Fruit fly (Drosophila melanogaster): ENCODE data around the gene CG12795.

CG12795 gene

DNA sequence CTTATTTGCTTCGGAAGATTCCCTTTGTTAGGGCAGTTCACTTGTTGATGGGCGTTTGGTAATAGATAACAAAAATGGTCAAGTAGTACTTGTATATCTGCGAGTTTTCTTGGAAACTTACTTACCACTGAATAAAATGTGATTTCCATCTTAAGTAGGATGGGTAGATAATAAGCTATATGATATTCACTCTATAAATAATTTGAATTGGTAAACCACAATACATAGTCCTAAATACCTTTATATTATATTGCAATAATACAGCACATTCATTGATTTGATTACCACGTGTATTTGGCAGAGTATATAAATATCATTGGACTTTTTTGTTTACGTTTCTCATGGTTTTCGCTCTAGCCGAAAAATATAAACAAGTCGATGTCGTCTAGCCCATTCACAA, 23.7 kb downstream of the CG12795 start (continued):
- no peak for TF ChIP-seq sna (GFP tag; IDR thresholded peaks at IDR 0.05; ENCODE audit: partially characterized antibody)
- TF ChIP-seq CG6854 (GFP tag; optimal IDR thresholded peaks at IDR 0.05): peak; percentile 3
- no peak for TF ChIP-seq CG12236 (GFP tag; optimal IDR thresholded peaks at IDR 0.05)
- no peak for TF ChIP-seq chm (GFP tag; IDR thresholded peaks at IDR 0.05)
- TF ChIP-seq ftz-f1 (GFP tag; optimal IDR thresholded peaks at IDR 0.05): no peak
- TF ChIP-seq CG1529 (GFP tag; optimal IDR thresholded peaks at IDR 0.05): no peak
- no peak for TF ChIP-seq Elba2 (GFP tag; optimal IDR thresholded peaks at IDR 0.05)
- TF ChIP-seq CG12299 (tag; optimal IDR thresholded peaks at IDR 0.05): no peak
- TF ChIP-seq ac (GFP tag; optimal IDR thresholded peaks at IDR 0.05): no peak
- no peak for TF ChIP-seq CG8089 (GFP tag; optimal IDR thresholded peaks at IDR 0.05)
- no peak for TF ChIP-seq Lhr (GFP tag; optimal IDR thresholded peaks at IDR 0.05)
- peak; percentile 64 for TF ChIP-seq tap (tag; optimal IDR thresholded peaks at IDR 0.05)
- no peak for TF ChIP-seq toy (GFP tag; IDR thresholded peaks at IDR 0.05)
- TF ChIP-seq Sox100B (GFP tag; optimal IDR thresholded peaks at IDR 0.05): peak; percentile 77
- peak; percentile 77 for TF ChIP-seq CG11504 (tag; optimal IDR thresholded peaks at IDR 0.05)
- TF ChIP-seq CG42726 (GFP tag; IDR thresholded peaks at IDR 0.05; ENCODE audit: partially characterized antibody): no peak
- TF ChIP-seq CG9797 (GFP tag; optimal IDR thresholded peaks at IDR 0.05): no peak
- no peak for TF ChIP-seq CG14965 (GFP tag; optimal IDR thresholded peaks at IDR 0.05; ENCODE audit: borderline replicate concordance)
- no peak for TF ChIP-seq CG16813 (GFP tag; IDR thresholded peaks at IDR 0.05; ENCODE audit: partially characterized antibody)
- TF ChIP-seq cg (GFP tag; optimal IDR thresholded peaks at IDR 0.05): no peak
- peak; percentile 82 for TF ChIP-seq CG18619 (GFP tag; optimal IDR thresholded peaks at IDR 0.05)
- peak; percentile 35; the same call in 1 of the 2 replicates for TF ChIP-seq CG4730 (GFP tag; IDR thresholded peaks at IDR 0.05)
- peak; percentile 48 for TF ChIP-seq CG10274 (GFP tag; optimal IDR thresholded peaks at IDR 0.05)
- peak; percentile 57 for TF ChIP-seq Abd-B (GFP tag; optimal IDR thresholded peaks at IDR 0.05)
- TF ChIP-seq CG34422 (GFP tag; IDR thresholded peaks at IDR 0.05): peak; percentile 81
- TF ChIP-seq Atf3 (GFP tag; optimal IDR thresholded peaks at IDR 0.05): no peak
- TF ChIP-seq CrebB (tag; optimal IDR thresholded peaks at IDR 0.05): no peak
- TF ChIP-seq H2.0 (GFP tag; IDR thresholded peaks at IDR 0.05): no peak; the same call in 1 of the 2 replicates
- TF ChIP-seq ssp (GFP tag; IDR thresholded peaks at IDR 0.05): 0 out of 2 replicates have a peak, but pooled peaks have one; percentile 25
- TF ChIP-seq CG11247 (GFP tag; IDR thresholded peaks at IDR 0.05): no peak
- peak; percentile 52 for TF ChIP-seq CG3847 (GFP tag; IDR thresholded peaks at IDR 0.05)
- TF ChIP-seq Atf-2 (GFP tag; optimal IDR thresholded peaks at IDR 0.05): no peak
- no peak for TF ChIP-seq MBD-R2 (GFP tag; IDR thresholded peaks at IDR 0.05)
- TF ChIP-seq CG6175 (GFP tag; IDR thresholded peaks at IDR 0.05): no peak
- TF ChIP-seq CG4707 (GFP tag; optimal IDR thresholded peaks at IDR 0.05): no peak
- no peak for TF ChIP-seq CTCF (GFP tag; optimal IDR thresholded peaks at IDR 0.05)
- no peak for TF ChIP-seq Optix (GFP tag; IDR thresholded peaks at IDR 0.05)
- TF ChIP-seq vvl (GFP tag; IDR thresholded peaks at IDR 0.05): peak; percentile 44
- peak; percentile 80 for TF ChIP-seq CG15269 (tag; optimal IDR thresholded peaks at IDR 0.05)
- peak; percentile 66 for TF ChIP-seq CG13424 (tag; optimal IDR thresholded peaks at IDR 0.05)
- peak; percentile 58; the same call in 2 of the 3 replicates for TF ChIP-seq Aef1 (GFP tag; IDR thresholded peaks at IDR 0.05)
- TF ChIP-seq CG2678 (tag; optimal IDR thresholded peaks at IDR 0.05): peak; percentile 84
- peak; percentile 25 for TF ChIP-seq exex (tag; optimal IDR thresholded peaks at IDR 0.05)
- TF ChIP-seq jigr1 (GFP tag; IDR thresholded peaks at IDR 0.05): no peak
- no peak for TF ChIP-seq Gsc (GFP tag; IDR thresholded peaks at IDR 0.05)
- peak; percentile 21 for TF ChIP-seq scrt (GFP tag; optimal IDR thresholded peaks at IDR 0.05)
- TF ChIP-seq h (optimal IDR thresholded peaks at IDR 0.05): no peak
- TF ChIP-seq pho (GFP tag; optimal IDR thresholded peaks at IDR 0.05): peak; percentile 44
- TF ChIP-seq Bteb2 (GFP tag; optimal IDR thresholded peaks at IDR 0.05): peak; percentile 18
- TF ChIP-seq fd3F (GFP tag; optimal IDR thresholded peaks at IDR 0.05): peak; percentile 68
- TF ChIP-seq onecut (GFP tag; IDR thresholded peaks at IDR 0.05): peak; percentile 20; the same call in 1 of the 2 replicates
- no peak for TF ChIP-seq vnd (GFP tag; IDR thresholded peaks at IDR 0.05; ENCODE audit: partially characterized antibody)
